Worm (Caenorhabditis elegans) whole organism, young adult: ENCODE data around the gene mec-14.
A peak's percentile ranks its signal among the peaks of the same experiment; 100 is the strongest.

Source experiments
- B0261.1 ChIP-seq: sonication (generic microtip); optimal IDR thresholded peaks from 2 replicates; lab custom pipeline; 2016; ENCODE audit warnings: mild to moderate bottlenecking, missing genetic modification characterization, moderate library complexity, missing compliant biosample characterization
- C06A6.2 ChIP-seq: fragments of 200-800 bp; sonication (Bioruptor generic); conservative IDR thresholded peaks from 2 replicates; pipeline ENCODE4 v1.3.6; 2022; ENCODE audit warnings: missing genetic modification characterization, missing compliant biosample characterization
- D2030.7 ChIP-seq: fragments of 200-800 bp; sonication (Bioruptor generic); IDR thresholded peaks from 2 replicates; pipeline ENCODE4 v1.3.6; 2022; ENCODE audit warnings: missing genetic modification reagents, missing genetic modification characterization, missing compliant biosample characterization
- F22D6.2 ChIP-seq: sonication (generic microtip); optimal IDR thresholded peaks from 2 replicates; lab custom pipeline; 2016; ENCODE audit warnings: mild to moderate bottlenecking, missing genetic modification characterization, missing compliant biosample characterization
- F39B2.1 ChIP-seq: fragments of 200-800 bp; sonication (Bioruptor generic); IDR thresholded peaks from 2 replicates; pipeline ENCODE4 v1.3.6; 2022; ENCODE audit warnings: missing genetic modification reagents, missing genetic modification characterization, missing compliant biosample characterization
- K11D2.4 ChIP-seq: fragments of 200-800 bp; sonication (Bioruptor generic); IDR thresholded peaks from 2 replicates; pipeline ENCODE4 v1.3.6; 2022; ENCODE audit warnings: missing genetic modification reagents, missing genetic modification characterization, missing compliant biosample characterization
- T07F8.4 ChIP-seq: sonication (generic microtip); optimal IDR thresholded peaks from 2 replicates; lab custom pipeline; 2016; ENCODE audit warnings: mild to moderate bottlenecking, missing genetic modification characterization, moderate library complexity, missing compliant biosample characterization
- Y56A3A.18 ChIP-seq: fragments of 200-800 bp; sonication (Bioruptor generic); IDR thresholded peaks from 2 replicates; pipeline ENCODE4 v1.3.6; 2022; ENCODE audit warnings: missing genetic modification reagents, missing genetic modification characterization, missing compliant biosample characterization
- Y67H2A.10 ChIP-seq: fragments of 200-800 bp; sonication (Bioruptor generic); conservative IDR thresholded peaks from 2 replicates; pipeline ENCODE4 v1.3.6; 2022; ENCODE audit warnings: missing genetic modification reagents, missing genetic modification characterization, missing compliant biosample characterization
- Y79H2A.3 ChIP-seq: fragments of 200-800 bp; sonication (Bioruptor generic); conservative IDR thresholded peaks from 2 replicates; pipeline ENCODE4 v1.3.6; 2022; ENCODE audit warnings: missing genetic modification reagents, missing genetic modification characterization, missing compliant biosample characterization
- Y95B8A.8 ChIP-seq: fragments of 200-800 bp; sonication (Bioruptor generic); IDR thresholded peaks from 2 replicates; pipeline ENCODE4 v1.3.6; 2022; ENCODE audit warnings: missing genetic modification reagents, missing genetic modification characterization, missing compliant biosample characterization
- akir-1 ChIP-seq: fragments of 200-800 bp; sonication (Bioruptor generic); optimal IDR thresholded peaks from 2 replicates; lab custom pipeline; 2018; ENCODE audit warnings: mild to moderate bottlenecking, missing genetic modification characterization, moderate library complexity, missing compliant biosample characterization
- ama-1 ChIP-seq, 3 experiments: fragments of 150-350 bp in 1 of 3; sonication (generic microtip) in 2 of 3; optimal IDR thresholded peaks; 2 replicates each; lab custom pipeline; 2014 to 2018; ENCODE audit warnings: missing biosample characterization in 2 of 3, missing genetic modification characterization in 2 of 3, missing genetic modification reagents in 2 of 3
- aptf-2 ChIP-seq: fragments of 200-800 bp; sonication (Bioruptor generic); conservative IDR thresholded peaks from 2 replicates; pipeline ENCODE4 v1.3.6; 2022; ENCODE audit warnings: missing genetic modification reagents, missing genetic modification characterization, missing compliant biosample characterization
- atf-7 ChIP-seq: sonication (generic microtip); optimal IDR thresholded peaks from 2 replicates; lab custom pipeline; 2017; ENCODE audit warnings: mild to moderate bottlenecking, missing genetic modification characterization, missing compliant biosample characterization
- ccch-3 ChIP-seq: fragments of 200-800 bp; sonication (Bioruptor generic); optimal IDR thresholded peaks from 2 replicates; lab custom pipeline; 2018; ENCODE audit warnings: mild to moderate bottlenecking, missing genetic modification characterization, missing compliant biosample characterization
- cebp-1 ChIP-seq, 2 experiments: fragments of 200-800 bp in 1 of 2; sonication (Bioruptor generic) in 1 of 2; sonication (generic microtip) in 1 of 2; IDR thresholded peaks in 1 of 2; optimal IDR thresholded peaks in 1 of 2; 2 replicates each; pipeline versions ENCODE4 v1.3.6 to Lab custom; 2017 to 2022; ENCODE audit warnings: missing compliant biosample characterization in 2 of 2, missing genetic modification characterization in 2 of 2, mild to moderate bottlenecking in 1 of 2, missing genetic modification reagents in 1 of 2, moderate library complexity in 1 of 2
- ceh-100 ChIP-seq: fragments of 200-800 bp; sonication (Bioruptor generic); IDR thresholded peaks from 2 replicates; pipeline ENCODE4 v1.3.6; 2022; ENCODE audit warnings: missing genetic modification reagents, missing genetic modification characterization, missing compliant biosample characterization
- ceh-27 ChIP-seq: fragments of 200-800 bp; sonication (Bioruptor generic); optimal IDR thresholded peaks from 2 replicates; lab custom pipeline; 2018; ENCODE audit warnings: mild to moderate bottlenecking, missing genetic modification characterization, moderate library complexity, missing compliant biosample characterization
- die-1 ChIP-seq: sonication (generic microtip); optimal IDR thresholded peaks from 2 replicates; lab custom pipeline; 2016; ENCODE audit warnings: missing genotype, mild to moderate bottlenecking, missing genetic modification characterization, missing compliant biosample characterization
- dpff-1 ChIP-seq: sonication (generic microtip); optimal IDR thresholded peaks from 2 replicates; lab custom pipeline; 2017; ENCODE audit warnings: mild to moderate bottlenecking, missing genetic modification characterization, missing compliant biosample characterization
- dpl-1 ChIP-seq: fragments of 150-350 bp; optimal IDR thresholded peaks from 2 replicates; lab custom pipeline; 2014; ENCODE audit warnings: missing biosample characterization, missing genetic modification reagents, missing genetic modification characterization
- gei-17 ChIP-seq: fragments of 200-800 bp; sonication (Bioruptor generic); optimal IDR thresholded peaks from 2 replicates; lab custom pipeline; 2018; ENCODE audit warnings: mild to moderate bottlenecking, missing genetic modification characterization, missing compliant biosample characterization
- hlh-26 ChIP-seq: fragments of 200-800 bp; sonication (Bioruptor generic); conservative IDR thresholded peaks from 2 replicates; pipeline ENCODE4 v1.3.6; 2022; ENCODE audit warnings: missing genetic modification reagents, missing genetic modification characterization, missing compliant biosample characterization
- hmg-20 ChIP-seq: fragments of 200-800 bp; sonication (Bioruptor generic); IDR thresholded peaks from 2 replicates; pipeline ENCODE4 v1.3.6; 2022; ENCODE audit warnings: missing genetic modification reagents, missing genetic modification characterization, missing compliant biosample characterization
- hrde-1 ChIP-seq: sonication (generic microtip); optimal IDR thresholded peaks from 2 replicates; lab custom pipeline; 2016; ENCODE audit warnings: missing genetic modification characterization, mild to moderate bottlenecking, missing compliant biosample characterization, moderate library complexity, missing genotype, missing genetic modification reagents, borderline replicate concordance
- lag-1 ChIP-seq: fragments of 200-800 bp; sonication (Bioruptor generic); IDR thresholded peaks from 2 replicates; pipeline ENCODE4 v1.3.6; 2022; ENCODE audit warnings: missing genetic modification reagents, missing genetic modification characterization, missing compliant biosample characterization
- let-526 ChIP-seq: fragments of 200-800 bp; sonication (Bioruptor generic); IDR thresholded peaks from 2 replicates; pipeline ENCODE4 v1.3.6; 2022; ENCODE audit warnings: missing genetic modification reagents, missing genetic modification characterization, missing compliant biosample characterization
- lsy-27 ChIP-seq: sonication (generic microtip); optimal IDR thresholded peaks from 2 replicates; lab custom pipeline; 2017; ENCODE audit warnings: missing genetic modification characterization, mild to moderate bottlenecking, missing compliant biosample characterization, antibody characterized with exemption, missing genotype, borderline replicate concordance; ENCODE audit not compliant: insufficient read depth
- madf-10 ChIP-seq: sonication (generic microtip); optimal IDR thresholded peaks from 2 replicates; lab custom pipeline; 2016; ENCODE audit warnings: mild to moderate bottlenecking, missing genetic modification characterization, missing compliant biosample characterization
- madf-6 ChIP-seq: fragments of 200-800 bp; sonication (Bioruptor generic); IDR thresholded peaks from 2 replicates; pipeline ENCODE4 v1.3.6; 2022; ENCODE audit warnings: missing genetic modification reagents, missing genetic modification characterization, missing compliant biosample characterization
- mel-28 ChIP-seq: sonication (generic microtip); optimal IDR thresholded peaks from 2 replicates; lab custom pipeline; 2016; ENCODE audit warnings: borderline replicate concordance, mild to moderate bottlenecking, missing genetic modification characterization, missing compliant biosample characterization
- nfya-1 ChIP-seq: sonication (generic microtip); optimal IDR thresholded peaks from 2 replicates; lab custom pipeline; 2017; ENCODE audit warnings: antibody characterized with exemption, missing compliant biosample characterization, missing genetic modification characterization, borderline replicate concordance; ENCODE audit not compliant: insufficient read depth
- nfyb-1 ChIP-seq: fragments of 200-800 bp; sonication (Bioruptor generic); IDR thresholded peaks from 2 replicates; pipeline ENCODE4 v1.3.6; 2022; ENCODE audit warnings: missing genetic modification reagents, missing genetic modification characterization, missing compliant biosample characterization
- nhr-120 ChIP-seq: fragments of 200-800 bp; sonication (Bioruptor generic); IDR thresholded peaks from 2 replicates; pipeline ENCODE4 v1.3.6; 2022; ENCODE audit warnings: missing genetic modification characterization, missing compliant biosample characterization
- nhr-80 ChIP-seq: sonication (generic microtip); optimal IDR thresholded peaks from 2 replicates; lab custom pipeline; 2016; ENCODE audit warnings: missing genetic modification characterization, missing compliant biosample characterization
- pbrm-1 ChIP-seq: fragments of 200-800 bp; sonication (Bioruptor generic); IDR thresholded peaks from 2 replicates; pipeline ENCODE4 v1.3.6; 2022; ENCODE audit warnings: missing genetic modification reagents, missing genetic modification characterization, missing compliant biosample characterization
- pha-4 ChIP-seq: fragments of 150-350 bp; sonication (generic microtip); optimal IDR thresholded peaks from 2 replicates; lab custom pipeline; 2014; ENCODE audit warnings: missing biosample characterization, missing genetic modification reagents, missing genetic modification characterization
- rec-8 ChIP-seq, 2 experiments: sonication (generic microtip); optimal IDR thresholded peaks; 2 replicates each; lab custom pipeline; 2016; ENCODE audit warnings: mild to moderate bottlenecking in 2 of 2, missing genetic modification characterization in 2 of 2, missing genetic modification reagents in 2 of 2, missing genotype in 2 of 2, missing biosample characterization in 1 of 2, missing compliant biosample characterization in 1 of 2, moderate library complexity in 1 of 2
- repo-1 ChIP-seq: sonication (generic microtip); optimal IDR thresholded peaks from 2 replicates; lab custom pipeline; 2017; ENCODE audit warnings: mild to moderate bottlenecking, missing genetic modification characterization, missing compliant biosample characterization
- sdz-38 ChIP-seq: sonication (generic microtip); optimal IDR thresholded peaks from 2 replicates; lab custom pipeline; 2016; ENCODE audit warnings: missing genotype, missing genetic modification characterization, missing compliant biosample characterization
- somi-1 ChIP-seq: fragments of 200-800 bp; sonication (Bioruptor generic); optimal IDR thresholded peaks from 2 replicates; lab custom pipeline; 2018; ENCODE audit warnings: mild to moderate bottlenecking, missing genetic modification characterization, missing compliant biosample characterization
- unc-62 ChIP-seq: fragments of 150-350 bp; optimal IDR thresholded peaks from 2 replicates; lab custom pipeline; 2014; ENCODE audit warnings: missing biosample characterization, missing genetic modification reagents, missing genetic modification characterization
- xnd-1 ChIP-seq: sonication (generic microtip); optimal IDR thresholded peaks from 2 replicates; lab custom pipeline; 2016; ENCODE audit warnings: missing genotype, missing genetic modification reagents, missing genetic modification characterization, missing compliant biosample characterization
- ztf-18 ChIP-seq: sonication (generic microtip); optimal IDR thresholded peaks from 2 replicates; lab custom pipeline; 2016; ENCODE audit warnings: missing genotype, mild to moderate bottlenecking, missing genetic modification characterization, missing compliant biosample characterization
- ztf-25 ChIP-seq: fragments of 200-800 bp; sonication (Bioruptor generic); IDR thresholded peaks from 2 replicates; pipeline ENCODE4 v1.3.6; 2022; ENCODE audit warnings: missing genetic modification reagents, missing genetic modification characterization, missing compliant biosample characterization
- ztf-28 ChIP-seq: fragments of 200-800 bp; sonication (Bioruptor generic); IDR thresholded peaks from 2 replicates; pipeline ENCODE4 v1.3.6; 2022; ENCODE audit warnings: missing genetic modification reagents, missing genetic modification characterization, missing compliant biosample characterization

Gene mec-14

DNA sequence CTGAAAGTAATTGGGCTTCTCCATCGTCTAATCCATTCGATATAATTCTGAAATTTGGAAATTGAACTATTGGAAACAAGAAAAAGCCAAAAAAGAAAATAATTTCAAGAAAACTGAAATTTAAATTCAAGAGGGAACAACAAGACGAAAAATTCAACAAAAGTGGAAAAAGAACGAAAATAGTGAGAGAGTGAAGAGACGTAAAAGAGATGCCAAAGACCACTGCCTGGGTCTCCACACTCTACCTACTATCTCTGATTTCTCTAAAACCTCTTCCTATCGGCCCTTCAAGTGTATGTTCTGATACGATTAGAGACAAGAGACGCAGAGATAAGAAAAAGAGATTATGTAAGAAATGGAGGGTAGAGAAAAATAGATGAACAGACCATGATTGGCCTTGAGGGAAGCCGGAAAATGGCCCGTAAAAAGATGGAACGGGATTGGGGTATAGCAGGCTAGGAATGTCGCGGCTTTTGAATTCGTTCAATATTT lies 39.0 kb downstream of the mec-14 start, which contains the start of gene ogt-1 (continued):
- TF ChIP-seq T07F8.4 (tag; lab: Kevin White, UChicago) = no peak
- TF ChIP-seq atf-7 (tag; lab: Kevin White, UChicago) = peak; percentile 75
- peak; percentile 57 for TF ChIP-seq nfyb-1 (GFP tag; lab: Robert Waterston, UW)
- peak; percentile 4 for TF ChIP-seq repo-1 (tag; lab: Kevin White, UChicago)
- TF ChIP-seq nhr-120 (GFP tag; lab: Robert Waterston, UW) = no peak
- no peak for TF ChIP-seq F39B2.1 (GFP tag; lab: Robert Waterston, UW)
- TF ChIP-seq ama-1 (optimal IDR thresholded peaks at IDR 0.05; lab: Kevin White, UChicago) = no peak
- TF ChIP-seq ama-1 (GFP tag; optimal IDR thresholded peaks at IDR 0.05; lab: Kevin White, UChicago) = no peak
- no peak for TF ChIP-seq lsy-27 (tag; lab: Kevin White, UChicago)
- peak; percentile 5 for TF ChIP-seq madf-10 (tag; lab: Kevin White, UChicago)
- no peak for TF ChIP-seq B0261.1
- TF ChIP-seq F22D6.2 (tag; lab: Kevin White, UChicago) = no peak
- peak; percentile 76 for TF ChIP-seq ceh-27
- TF ChIP-seq C06A6.2 = peak; percentile 65; the same call in 1 of the 2 replicates
- TF ChIP-seq K11D2.4 (GFP tag; lab: Robert Waterston, UW) = peak; percentile 58; the same call in 1 of the 2 replicates
- no peak for TF ChIP-seq mel-28 (tag; lab: Kevin White, UChicago)
- no peak for TF ChIP-seq hmg-20 (GFP tag; lab: Robert Waterston, UW)
- TF ChIP-seq madf-6 = no peak
- TF ChIP-seq ceh-100 (GFP tag; lab: Robert Waterston, UW) = no peak
- no peak for TF ChIP-seq ztf-18 (tag; lab: Kevin White, UChicago)
- TF ChIP-seq ztf-28 (GFP tag; lab: Robert Waterston, UW) = no peak
- peak; percentile 59 for TF ChIP-seq aptf-2 (GFP tag; lab: Robert Waterston, UW)
- TF ChIP-seq dpff-1 (tag; lab: Kevin White, UChicago) = no peak
- TF ChIP-seq pha-4 (tag; lab: Kevin White, UChicago) = no peak
- TF ChIP-seq unc-62 (GFP tag; lab: Kevin White, UChicago) = peak; percentile 28
- TF ChIP-seq Y95B8A.8 (GFP tag; lab: Robert Waterston, UW) = no peak
- TF ChIP-seq rec-8 (tag; optimal IDR thresholded peaks at IDR 0.05; lab: Kevin White, UChicago) = no peak
- no peak for TF ChIP-seq sdz-38 (tag; lab: Kevin White, UChicago)
- no peak for TF ChIP-seq somi-1 (GFP tag; lab: Kevin White, UChicago)
- no peak for TF ChIP-seq let-526 (GFP tag; lab: Robert Waterston, UW)
- no peak for TF ChIP-seq Y79H2A.3 (GFP tag; lab: Robert Waterston, UW)
- no peak for TF ChIP-seq Y56A3A.18 (GFP tag; lab: Robert Waterston, UW)
- no peak for TF ChIP-seq lag-1 (GFP tag; lab: Robert Waterston, UW)
- no peak for TF ChIP-seq ztf-25 (GFP tag; lab: Robert Waterston, UW)
- TF ChIP-seq ccch-3 (GFP tag; lab: Kevin White, UChicago) = no peak
- TF ChIP-seq nhr-80 = peak; percentile 4
- TF ChIP-seq nfya-1 (tag; lab: Kevin White, UChicago) = no peak
- TF ChIP-seq hlh-26 (GFP tag; lab: Robert Waterston, UW) = no peak
- no peak for TF ChIP-seq Y67H2A.10 (GFP tag; lab: Robert Waterston, UW)
- TF ChIP-seq hrde-1 (tag; lab: Kevin White, UChicago) = no peak
- no peak for TF ChIP-seq cebp-1 (GFP tag; IDR thresholded peaks at IDR 0.05; lab: Robert Waterston, UW)
- TF ChIP-seq cebp-1 (tag; optimal IDR thresholded peaks at IDR 0.05; lab: Kevin White, UChicago) = peak; percentile 67
- TF ChIP-seq dpl-1 (GFP tag; lab: Kevin White, UChicago) = no peak
- TF ChIP-seq pbrm-1 (GFP tag; lab: Robert Waterston, UW) = peak; percentile 42; the same call in 1 of the 2 replicates
- TF ChIP-seq akir-1 = no peak
- TF ChIP-seq die-1 (tag; lab: Kevin White, UChicago) = peak; percentile 15
- peak; percentile 32 for TF ChIP-seq gei-17
- TF ChIP-seq xnd-1 (tag; lab: Kevin White, UChicago) = no peak
- no peak for TF ChIP-seq D2030.7
